Fruit fly (Drosophila melanogaster): Measurements from ENCODE around the gene CG10859.

The CG10859 gene

dm6 chr2L:13398614-13399161 lies at the start of gene CG10859, which contains the start of gene CG7110 (continued):
- TF ChIP-seq CG11723 (GFP tag; optimal IDR thresholded peaks at IDR 0.05) (peak; percentile 29), CG2120 (GFP tag; optimal IDR thresholded peaks at IDR 0.05) (no peak), CG18262 (tag; optimal IDR thresholded peaks at IDR 0.05) (peak; percentile 32), amos (GFP tag; IDR thresholded peaks at IDR 0.05; ENCODE audit: partially characterized antibody) (peak; percentile 30; the same call in 1 of the 2 replicates), CG17612 (GFP tag; IDR thresholded peaks at IDR 0.05) (no peak), CG7556 (GFP tag; optimal IDR thresholded peaks at IDR 0.05) (no peak), chm (GFP tag; IDR thresholded peaks at IDR 0.05) (peak; percentile 65; the same call in 1 of the 2 replicates), CG8765 (GFP tag; IDR thresholded peaks at IDR 0.05) (no peak), exex (tag; optimal IDR thresholded peaks at IDR 0.05) (no peak), slp2 (GFP tag; optimal IDR thresholded peaks at IDR 0.05) (no peak), Sox102F (GFP tag; optimal IDR thresholded peaks at IDR 0.05) (no peak), CG11398 (GFP tag; optimal IDR thresholded peaks at IDR 0.05) (no peak), CG10565 (GFP tag; optimal IDR thresholded peaks at IDR 0.05) (no peak), CG3838 (GFP tag; optimal IDR thresholded peaks at IDR 0.05) (no peak), da (GFP tag; optimal IDR thresholded peaks at IDR 0.05) (no peak), dmrt99B (tag; optimal IDR thresholded peaks at IDR 0.05) (peak; percentile 38), Antp (GFP tag; optimal IDR thresholded peaks at IDR 0.05) (no peak), CG6765 (GFP tag; optimal IDR thresholded peaks at IDR 0.05) (peak; percentile 72), CG34422 (GFP tag; IDR thresholded peaks at IDR 0.05) (peak; percentile 27; the same call in 1 of the 3 replicates), Ets97D (GFP tag; optimal IDR thresholded peaks at IDR 0.05) (peak; percentile 98), CG11696 (GFP tag; IDR thresholded peaks at IDR 0.05) (no peak), gsb-n (tag; optimal IDR thresholded peaks at IDR 0.05) (peak; percentile 45), CG3065 (GFP tag; optimal IDR thresholded peaks at IDR 0.05) (no peak), CG15011 (GFP tag; optimal IDR thresholded peaks at IDR 0.05) (peak; percentile 2), CG2199 (GFP tag; IDR thresholded peaks at IDR 0.05) (no peak), NC2α (GFP tag; optimal IDR thresholded peaks at IDR 0.05) (no peak), dan (GFP tag; IDR thresholded peaks at IDR 0.05) (no peak), CG4854 (GFP tag; optimal IDR thresholded peaks at IDR 0.05) (peak; percentile 18), CG7745 (tag; optimal IDR thresholded peaks at IDR 0.05) (no peak), CG1832 (GFP tag; optimal IDR thresholded peaks at IDR 0.05) (no peak), az2 (GFP tag; optimal IDR thresholded peaks at IDR 0.05) (no peak), sd (tag; optimal IDR thresholded peaks at IDR 0.05) (no peak), hth (optimal IDR thresholded peaks at IDR 0.05) (no peak), dpn (GFP tag; optimal IDR thresholded peaks at IDR 0.05) (no peak), E2f1 (GFP tag; IDR thresholded peaks at IDR 0.05) (no peak), ewg (GFP tag; optimal IDR thresholded peaks at IDR 0.05) (peak; percentile 29), Rfx (GFP tag; IDR thresholded peaks at IDR 0.05) (peak; percentile 9; the same call in 1 of the 2 replicates), pum (GFP tag; optimal IDR thresholded peaks at IDR 0.05) (no peak), Lhr (GFP tag; optimal IDR thresholded peaks at IDR 0.05) (peak; percentile 50), CG6175 (GFP tag; IDR thresholded peaks at IDR 0.05) (no peak), CG10543 (GFP tag; optimal IDR thresholded peaks at IDR 0.05) (peak; percentile 26), BtbVII (GFP tag; optimal IDR thresholded peaks at IDR 0.05) (peak; percentile 31), zfh1 (GFP tag; IDR thresholded peaks at IDR 0.05) (no peak), bsh (GFP tag; optimal IDR thresholded peaks at IDR 0.05) (peak in 1 of 2 experiments; percentile 25), CG34376 (GFP tag; optimal IDR thresholded peaks at IDR 0.05) (peak; percentile 56), crp (GFP tag; optimal IDR thresholded peaks at IDR 0.05) (no peak), twi (tag; optimal IDR thresholded peaks at IDR 0.05) (peak; percentile 33), Elba2 (GFP tag; optimal IDR thresholded peaks at IDR 0.05) (peak; percentile 66), Fer3 (tag; optimal IDR thresholded peaks at IDR 0.05) (peak; percentile 63), CG6689 (GFP tag; IDR thresholded peaks at IDR 0.05) (no peak), Dip3 (GFP tag; optimal IDR thresholded peaks at IDR 0.05) (no peak)

All from whole organism, embryonic.